Worm (Caenorhabditis elegans) whole organism, L3 larva: ENCODE measurements around the gene trp-2.

ENCODE experiments used
- ZK546.5 ChIP-seq: sonication (generic microtip); optimal IDR thresholded peaks from 2 replicates; lab custom pipeline; 2017; ENCODE audit warnings: missing biosample characterization, missing genetic modification characterization
- ama-1 ChIP-seq: fragments of 150-350 bp; optimal IDR thresholded peaks from 2 replicates; lab custom pipeline; 2018
- ceh-16 ChIP-seq: sonication (generic microtip); optimal IDR thresholded peaks from 2 replicates; lab custom pipeline; 2017; ENCODE audit warnings: missing biosample characterization, missing genetic modification characterization
- ceh-28 ChIP-seq: fragments of 150-350 bp; optimal IDR thresholded peaks from 2 replicates; lab custom pipeline; 2014; ENCODE audit warnings: missing biosample characterization, missing genetic modification reagents, missing genetic modification characterization
- ceh-82 ChIP-seq: fragments of 150-350 bp; optimal IDR thresholded peaks from 2 replicates; lab custom pipeline; 2014; ENCODE audit warnings: missing biosample characterization, missing genetic modification characterization
- egl-5 ChIP-seq: fragments of 150-350 bp; optimal IDR thresholded peaks from 2 replicates; lab custom pipeline; 2017; ENCODE audit warnings: missing biosample characterization, missing genetic modification reagents, missing genetic modification characterization, inconsistent platforms
- elt-1 ChIP-seq: fragments of 150-350 bp; optimal IDR thresholded peaks from 2 replicates; lab custom pipeline; 2014; ENCODE audit warnings: missing biosample characterization, missing genetic modification characterization
- elt-2 ChIP-seq: sonication (generic microtip); optimal IDR thresholded peaks from 2 replicates; lab custom pipeline; 2016; ENCODE audit warnings: missing genetic modification reagents, mild to moderate bottlenecking, missing genetic modification characterization, missing compliant biosample characterization
- elt-3 ChIP-seq, 3 experiments: fragments of 150-350 bp in 1 of 3; sonication (generic microtip) in 2 of 3; optimal IDR thresholded peaks; 2 replicates in 2 of 3; 4 replicates in 1 of 3; lab custom pipeline; 2014 to 2017; ENCODE audit warnings: missing biosample characterization in 3 of 3, missing genetic modification characterization in 3 of 3
- eor-1 ChIP-seq, 2 experiments: fragments of 150-350 bp; optimal IDR thresholded peaks; 2 replicates each; lab custom pipeline; 2014 to 2018; ENCODE audit warnings: missing biosample characterization in 2 of 2, missing genetic modification characterization in 2 of 2
- fkh-10 ChIP-seq: sonication (generic microtip); optimal IDR thresholded peaks from 2 replicates; lab custom pipeline; 2017; ENCODE audit warnings: missing biosample characterization, missing genetic modification reagents, missing genetic modification characterization
- fkh-2 ChIP-seq: fragments of 150-350 bp; optimal IDR thresholded peaks from 2 replicates; lab custom pipeline; 2014; ENCODE audit warnings: missing biosample characterization, missing genetic modification reagents, missing genetic modification characterization
- fos-1 ChIP-seq: fragments of 150-350 bp; optimal IDR thresholded peaks from 2 replicates; lab custom pipeline; 2014; ENCODE audit warnings: missing biosample characterization, missing genetic modification characterization
- jun-1 ChIP-seq: fragments of 150-350 bp; optimal IDR thresholded peaks from 2 replicates; lab custom pipeline; 2014; ENCODE audit warnings: missing biosample characterization, missing genetic modification reagents, missing genetic modification characterization
- mml-1 ChIP-seq: fragments of 150-350 bp; sonication (generic microtip); optimal IDR thresholded peaks from 3 replicates; lab custom pipeline; 2014; ENCODE audit warnings: missing biosample characterization, missing genetic modification characterization
- nfya-1 ChIP-seq: sonication (generic microtip); optimal IDR thresholded peaks from 2 replicates; lab custom pipeline; 2017; ENCODE audit warnings: missing genetic modification characterization, mild to moderate bottlenecking, missing compliant biosample characterization, antibody characterized with exemption, moderate library complexity; ENCODE audit not compliant: insufficient read depth
- nhr-11 ChIP-seq: fragments of 150-350 bp; optimal IDR thresholded peaks from 2 replicates; lab custom pipeline; 2014; ENCODE audit warnings: missing biosample characterization, missing genetic modification characterization
- nhr-12 ChIP-seq: fragments of 150-350 bp; optimal IDR thresholded peaks from 2 replicates; lab custom pipeline; 2014; ENCODE audit warnings: missing biosample characterization, missing genetic modification characterization
- nhr-23 ChIP-seq: fragments of 150-350 bp; optimal IDR thresholded peaks from 2 replicates; lab custom pipeline; 2014; ENCODE audit warnings: missing biosample characterization, missing genetic modification reagents, missing genetic modification characterization
- nhr-43 ChIP-seq: sonication (generic microtip); optimal IDR thresholded peaks from 2 replicates; lab custom pipeline; 2016; ENCODE audit warnings: mild to moderate bottlenecking, missing genetic modification characterization, missing compliant biosample characterization; ENCODE audit not compliant: poor library complexity, severe bottlenecking
- nhr-67 ChIP-seq: fragments of 150-350 bp; optimal IDR thresholded peaks from 2 replicates; lab custom pipeline; 2014; ENCODE audit warnings: missing biosample characterization, missing genetic modification characterization
- pha-4 ChIP-seq: fragments of 150-350 bp; optimal IDR thresholded peaks from 2 replicates; lab custom pipeline; 2014; ENCODE audit warnings: missing biosample characterization, missing genetic modification reagents, missing genetic modification characterization
- pqm-1 ChIP-seq: fragments of 150-350 bp; optimal IDR thresholded peaks from 2 replicates; lab custom pipeline; 2017; ENCODE audit warnings: missing biosample characterization, missing genetic modification characterization, inconsistent platforms
- snpc-4 ChIP-seq: fragments of 150-350 bp; optimal IDR thresholded peaks from 2 replicates; lab custom pipeline; 2014; ENCODE audit warnings: missing biosample characterization, missing genetic modification characterization
- unc-39 ChIP-seq: sonication (generic microtip); optimal IDR thresholded peaks from 4 replicates; lab custom pipeline; 2017; ENCODE audit warnings: missing biosample characterization, missing genetic modification characterization
- unc-62 ChIP-seq: fragments of 150-350 bp; sonication (generic microtip); optimal IDR thresholded peaks from 4 replicates; lab custom pipeline; 2014; ENCODE audit warnings: missing biosample characterization, missing genetic modification reagents, missing genetic modification characterization
- zag-1 ChIP-seq: fragments of 150-350 bp; optimal IDR thresholded peaks from 2 replicates; lab custom pipeline; 2014; ENCODE audit warnings: missing biosample characterization, missing genetic modification characterization
- ztf-11 ChIP-seq: fragments of 150-350 bp; optimal IDR thresholded peaks from 2 replicates; lab custom pipeline; 2014; ENCODE audit warnings: missing biosample characterization, missing genetic modification characterization
- ztf-4 ChIP-seq: fragments of 150-350 bp; optimal IDR thresholded peaks from 2 replicates; lab custom pipeline; 2014; ENCODE audit warnings: missing biosample characterization, missing genetic modification characterization

Gene trp-2

ce11 chrIII:989558-989957 is 2.1 kb upstream of the trp-2 start:
- TF ChIP-seq ceh-82 (tag; lab: Kevin White, UChicago) (no peak), snpc-4 (tag; lab: Kevin White, UChicago) (no peak), ztf-11 (tag; lab: Kevin White, UChicago) (no peak), fkh-10 (GFP tag; lab: Kevin White, UChicago) (peak; percentile 84), ama-1 (lab: Kevin White, UChicago) (no peak)

- peak; percentile 84 for TF ChIP-seq ceh-28 (tag; lab: Kevin White, UChicago)
- TF ChIP-seq nhr-11 (tag; lab: Kevin White, UChicago) = no peak
- TF ChIP-seq ztf-4 (tag; lab: Kevin White, UChicago) = no peak
- no peak for TF ChIP-seq nhr-43 (tag; lab: Kevin White, UChicago)
- TF ChIP-seq nhr-67 (tag; lab: Kevin White, UChicago) = no peak
- no peak for TF ChIP-seq nhr-23 (tag; lab: Kevin White, UChicago)
Observed at ce11 chrIII:996564-996963, 4.9 kb downstream of the trp-2 start.

- TF ChIP-seq ceh-28 (tag; lab: Kevin White, UChicago) = peak; percentile 45
- no peak for TF ChIP-seq zag-1 (tag; lab: Kevin White, UChicago)
- TF ChIP-seq mml-1 (tag; lab: Kevin White, UChicago) = no peak
- TF ChIP-seq ceh-82 (tag; lab: Kevin White, UChicago) = no peak
Observed at ce11 chrIII:998855-999254, 7.2 kb downstream of the trp-2 start.

ce11 chrIII:1001297-1001696 is 9.6 kb downstream of the trp-2 start, which contains the start of gene R06B10.7:
R06B10.7 (minus strand) TSS chrIII:1001397.
- TF ChIP-seq nhr-12 (tag; lab: Kevin White, UChicago) (no peak), ceh-28 (tag; lab: Kevin White, UChicago) (no peak), ztf-4 (tag; lab: Kevin White, UChicago) (no peak), elt-2 (tag; lab: Kevin White, UChicago) (no peak), mml-1 (tag; lab: Kevin White, UChicago) (no peak), pha-4 (tag; lab: Kevin White, UChicago) (no peak), unc-62 (no peak), unc-39 (tag; lab: Kevin White, UChicago) (no peak), ZK546.5 (no peak), elt-1 (tag; lab: Kevin White, UChicago) (no peak), pqm-1 (tag; lab: Kevin White, UChicago) (no peak), ceh-82 (tag; lab: Kevin White, UChicago) (no peak), jun-1 (tag; lab: Kevin White, UChicago) (no peak), nhr-23 (tag; lab: Kevin White, UChicago) (no peak)

- TF ChIP-seq pqm-1 (tag; lab: Kevin White, UChicago) (peak; percentile 96), nhr-11 (tag; lab: Kevin White, UChicago) (no peak), ceh-16 (no peak), nfya-1 (tag; lab: Kevin White, UChicago) (no peak), ama-1 (lab: Kevin White, UChicago) (no peak), pha-4 (tag; lab: Kevin White, UChicago) (peak; percentile 41), elt-2 (tag; lab: Kevin White, UChicago) (peak; percentile 98), jun-1 (tag; lab: Kevin White, UChicago) (peak; percentile 44), ztf-4 (tag; lab: Kevin White, UChicago) (no peak), fkh-10 (GFP tag; lab: Kevin White, UChicago) (no peak)
Observed at ce11 chrIII:1002510-1002909, 10.8 kb downstream of the trp-2 start, which contains the start of gene clec-150. clec-150 (plus strand) TSS chrIII:1002707.

ce11 chrIII:1004464-1004863 is 12.8 kb downstream of the trp-2 start:
- TF ChIP-seq fkh-2 (tag; lab: Kevin White, UChicago) (no peak), ceh-16 (no peak), egl-5 (tag; lab: Kevin White, UChicago) (no peak), ceh-82 (tag; lab: Kevin White, UChicago) (no peak), nhr-23 (tag; lab: Kevin White, UChicago) (no peak), pqm-1 (tag; lab: Kevin White, UChicago) (no peak), nhr-12 (tag; lab: Kevin White, UChicago) (no peak), elt-3 (tag; optimal IDR thresholded peaks at IDR 0.05; lab: Kevin White, UChicago) (no peak), eor-1 (tag; optimal IDR thresholded peaks at IDR 0.05; lab: Kevin White, UChicago) (no peak), fos-1 (tag; lab: Kevin White, UChicago) (no peak), nhr-43 (tag; lab: Kevin White, UChicago) (no peak)
